Fruit fly (Drosophila melanogaster) Kc167 (cell line): ENCODE data around the gene bb8.

Experiments
- Myc ChIP-seq: fragments of >200 bp; optimal IDR thresholded peaks from 2 replicates; lab custom pipeline; 2017; ENCODE audit warnings: missing external identifiers
- Sin3A ChIP-seq: fragments of >200 bp; optimal IDR thresholded peaks from 2 replicates; lab custom pipeline; 2018; ENCODE audit warnings: missing external identifiers
- insv ChIP-seq: fragments of >200 bp; optimal IDR thresholded peaks from 3 replicates; lab custom pipeline; 2018; ENCODE audit warnings: missing external identifiers
- psq ChIP-seq: fragments of >200 bp; optimal IDR thresholded peaks from 2 replicates; lab custom pipeline; 2017; ENCODE audit warnings: missing external identifiers
- ttk ChIP-seq: sonication (Bioruptor generic); optimal IDR thresholded peaks from 2 replicates; lab custom pipeline; 2017; ENCODE audit warnings: missing external identifiers

DNA sequence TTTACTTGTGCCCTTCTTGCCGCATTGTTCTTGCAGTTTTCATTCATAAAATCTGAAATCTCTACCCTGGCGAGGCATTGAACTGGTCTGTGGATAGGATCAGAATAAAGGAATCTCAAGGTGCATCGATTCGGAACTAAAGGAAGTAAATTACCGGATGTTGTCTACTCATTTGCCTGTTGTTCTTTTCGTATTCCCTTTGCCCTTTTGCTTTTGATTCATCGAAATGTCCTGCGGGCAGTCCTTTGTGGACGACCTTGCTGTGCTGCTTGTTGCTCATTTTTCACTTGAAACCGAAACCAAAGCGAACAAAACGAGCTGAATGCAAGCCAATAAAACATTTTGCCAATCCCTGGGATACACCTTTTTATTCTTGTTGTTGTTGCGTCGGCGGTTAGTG lies 11.3 kb upstream of the bb8 start:
- TF ChIP-seq Sin3A (lab: Kevin White, UChicago), result no peak
- no peak for TF ChIP-seq ttk
- TF ChIP-seq psq, result no peak
- TF ChIP-seq insv (lab: Kevin White, UChicago), result no peak
- no peak for TF ChIP-seq Myc (lab: Kevin White, UChicago)
